Fruit fly (Drosophila melanogaster) whole organism, prepupa: ENCODE data around the gene CG46440.

Experiments
- CG10631 ChIP-seq: fragments of 200-800 bp; sonication (Bioruptor generic); optimal IDR thresholded peaks from 2 replicates; lab custom pipeline; 2016; ENCODE audit warnings: missing biosample characterization, missing genetic modification characterization
- CG10669 ChIP-seq: fragments of 200-800 bp; sonication (Bioruptor generic); optimal IDR thresholded peaks from 3 replicates; lab custom pipeline; 2018; ENCODE audit warnings: missing biosample characterization, mild to moderate bottlenecking, missing genetic modification characterization, moderate library complexity
- CG11294 ChIP-seq: fragments of 200-800 bp; sonication (Bioruptor generic); IDR thresholded peaks from 2 replicates; pipeline ENCODE4 v1.3.6; 2022; ENCODE audit warnings: missing biosample characterization, missing genetic modification characterization
- CG11902 ChIP-seq: fragments of 200-800 bp; sonication (Bioruptor generic); optimal IDR thresholded peaks from 3 replicates; lab custom pipeline; 2016; ENCODE audit warnings: missing biosample characterization, missing genetic modification characterization
- CG15336 ChIP-seq: fragments of 200-800 bp; sonication (Bioruptor generic); IDR thresholded peaks from 2 replicates; pipeline ENCODE4 v1.3.6; 2022; ENCODE audit warnings: missing biosample characterization, missing genetic modification characterization
- CG1621 ChIP-seq: fragments of 200-800 bp; sonication (Bioruptor generic); optimal IDR thresholded peaks from 3 replicates; lab custom pipeline; 2018; ENCODE audit warnings: missing biosample characterization, mild to moderate bottlenecking, missing genetic modification characterization
- CG16779 ChIP-seq: fragments of 200-800 bp; sonication (Bioruptor generic); optimal IDR thresholded peaks from 3 replicates; lab custom pipeline; 2017; ENCODE audit warnings: missing biosample characterization, mild to moderate bottlenecking, missing genetic modification characterization
- CG3032 ChIP-seq: fragments of 200-800 bp; optimal IDR thresholded peaks from 2 replicates; lab custom pipeline; 2019; ENCODE audit warnings: missing biosample characterization, mild to moderate bottlenecking, missing genetic modification characterization, moderate library complexity
- CG4318 ChIP-seq: fragments of 200-800 bp; sonication (Bioruptor generic); optimal IDR thresholded peaks from 3 replicates; lab custom pipeline; 2017; ENCODE audit warnings: missing biosample characterization, mild to moderate bottlenecking, missing genetic modification characterization
- CG6163 ChIP-seq: fragments of 200-800 bp; sonication (Bioruptor generic); IDR thresholded peaks from 3 replicates; pipeline ENCODE4 v1.3.6; 2022; ENCODE audit warnings: missing biosample characterization, missing genetic modification characterization
- CG6276 ChIP-seq: fragments of 200-800 bp; sonication (Bioruptor generic); optimal IDR thresholded peaks from 2 replicates; lab custom pipeline; 2017; ENCODE audit warnings: missing biosample characterization, mild to moderate bottlenecking, missing genetic modification characterization
- CG6792 ChIP-seq: fragments of 200-800 bp; sonication (Bioruptor generic); optimal IDR thresholded peaks from 3 replicates; lab custom pipeline; 2016; ENCODE audit warnings: missing biosample characterization, missing genetic modification characterization
- CG6808 ChIP-seq: fragments of 200-800 bp; sonication (Bioruptor generic); optimal IDR thresholded peaks from 3 replicates; lab custom pipeline; 2017; ENCODE audit warnings: missing biosample characterization, missing genetic modification characterization, mild to moderate bottlenecking, moderate library complexity, missing genetic modification reagents
- CG7368 ChIP-seq: fragments of 200-800 bp; sonication (Bioruptor generic); optimal IDR thresholded peaks from 3 replicates; lab custom pipeline; 2016; ENCODE audit warnings: missing biosample characterization, missing genetic modification characterization
- CG8119 ChIP-seq: fragments of 200-800 bp; sonication (Bioruptor generic); IDR thresholded peaks from 3 replicates; pipeline ENCODE4 v1.3.6; 2022; ENCODE audit warnings: missing biosample characterization, missing genetic modification characterization
- CG8319 ChIP-seq: fragments of 200-800 bp; sonication (Bioruptor generic); optimal IDR thresholded peaks from 3 replicates; lab custom pipeline; 2016; ENCODE audit warnings: missing biosample characterization, missing genetic modification characterization
- CG9139 ChIP-seq: fragments of 200-800 bp; sonication (Bioruptor generic); optimal IDR thresholded peaks from 3 replicates; lab custom pipeline; 2017; ENCODE audit warnings: missing biosample characterization, mild to moderate bottlenecking, missing genetic modification characterization
- Eip75B ChIP-seq: fragments of 200-800 bp; sonication (Bioruptor generic); optimal IDR thresholded peaks from 3 replicates; lab custom pipeline; 2016; ENCODE audit warnings: missing biosample characterization, missing genetic modification characterization
- Eip93F ChIP-seq: fragments of 200-800 bp; sonication (Bioruptor generic); optimal IDR thresholded peaks from 2 replicates; lab custom pipeline; 2016; ENCODE audit warnings: missing biosample characterization, mild to moderate bottlenecking, missing genetic modification characterization
- Ets96B ChIP-seq: fragments of 200-800 bp; optimal IDR thresholded peaks from 2 replicates; lab custom pipeline; 2019; ENCODE audit warnings: missing biosample characterization, mild to moderate bottlenecking, missing genetic modification characterization, moderate library complexity
- Hr38 ChIP-seq: sonication (Bioruptor generic); optimal IDR thresholded peaks from 2 replicates; lab custom pipeline; 2016; ENCODE audit warnings: missing biosample characterization, missing genetic modification characterization
- Hr4 ChIP-seq: fragments of 200-800 bp; sonication (Bioruptor generic); optimal IDR thresholded peaks from 3 replicates; lab custom pipeline; 2016; ENCODE audit warnings: missing biosample characterization, missing genetic modification characterization
- Lpt ChIP-seq: fragments of 200-800 bp; sonication (Bioruptor generic); optimal IDR thresholded peaks from 3 replicates; lab custom pipeline; 2016; ENCODE audit warnings: missing biosample characterization, missing genetic modification characterization
- Smox ChIP-seq: fragments of 200-800 bp; sonication (Bioruptor generic); optimal IDR thresholded peaks from 3 replicates; lab custom pipeline; 2016; ENCODE audit warnings: missing biosample characterization, missing genetic modification characterization
- Sox14 ChIP-seq: fragments of 200-800 bp; sonication (Bioruptor generic); optimal IDR thresholded peaks from 3 replicates; lab custom pipeline; 2016; ENCODE audit warnings: missing biosample characterization, missing genetic modification characterization
- Sox15 ChIP-seq: fragments of 200-800 bp; sonication (Bioruptor generic); optimal IDR thresholded peaks from 3 replicates; lab custom pipeline; 2016; ENCODE audit warnings: missing biosample characterization, missing genetic modification characterization
- achi ChIP-seq: fragments of 200-800 bp; sonication (Bioruptor generic); optimal IDR thresholded peaks from 3 replicates; lab custom pipeline; 2016; ENCODE audit warnings: missing biosample characterization, missing genetic modification characterization
- acj6 ChIP-seq: fragments of 200-800 bp; sonication (Bioruptor generic); optimal IDR thresholded peaks from 3 replicates; lab custom pipeline; 2016; ENCODE audit warnings: missing biosample characterization, missing genetic modification characterization
- dac ChIP-seq: fragments of 200-800 bp; sonication (Bioruptor generic); optimal IDR thresholded peaks from 2 replicates; lab custom pipeline; 2017; ENCODE audit warnings: missing biosample characterization, mild to moderate bottlenecking, missing genetic modification characterization
- dsx ChIP-seq: fragments of 200-800 bp; optimal IDR thresholded peaks from 3 replicates; lab custom pipeline; 2019; ENCODE audit warnings: missing biosample characterization, mild to moderate bottlenecking, missing genetic modification characterization, moderate library complexity; ENCODE audit not compliant: poor library complexity, severe bottlenecking
- eg ChIP-seq: fragments of 200-800 bp; sonication (Bioruptor generic); IDR thresholded peaks from 3 replicates; pipeline ENCODE4 v1.3.6; 2022; ENCODE audit warnings: missing biosample characterization, missing genetic modification characterization
- esn ChIP-seq: fragments of 200-800 bp; sonication (Bioruptor generic); optimal IDR thresholded peaks from 2 replicates; lab custom pipeline; 2016; ENCODE audit warnings: missing biosample characterization, mild to moderate bottlenecking, missing genetic modification characterization, moderate library complexity
- fd59A ChIP-seq: fragments of 200-800 bp; sonication (Bioruptor generic); optimal IDR thresholded peaks from 2 replicates; lab custom pipeline; 2017; ENCODE audit warnings: missing biosample characterization, mild to moderate bottlenecking, missing genetic modification characterization, missing genetic modification reagents
- fd85E ChIP-seq: fragments of 200-800 bp; sonication (Bioruptor generic); optimal IDR thresholded peaks from 3 replicates; lab custom pipeline; 2016; ENCODE audit warnings: missing biosample characterization, missing genetic modification characterization
- lz ChIP-seq: fragments of 200-800 bp; sonication (Bioruptor generic); optimal IDR thresholded peaks from 3 replicates; lab custom pipeline; 2016; ENCODE audit warnings: missing biosample characterization, missing genetic modification characterization
- net ChIP-seq: fragments of 200-800 bp; sonication (Bioruptor generic); optimal IDR thresholded peaks from 3 replicates; lab custom pipeline; 2016; ENCODE audit warnings: missing biosample characterization, missing genetic modification characterization
- salr ChIP-seq, 2 experiments: fragments of 200-800 bp; sonication (Bioruptor generic); optimal IDR thresholded peaks; 3 replicates each; lab custom pipeline; 2016 to 2018; ENCODE audit warnings: missing biosample characterization in 2 of 2, missing genetic modification characterization in 2 of 2, mild to moderate bottlenecking in 1 of 2
- spab ChIP-seq: fragments of 200-800 bp; sonication (Bioruptor generic); optimal IDR thresholded peaks from 2 replicates; lab custom pipeline; 2017; ENCODE audit warnings: missing biosample characterization, mild to moderate bottlenecking, missing genetic modification characterization, missing genetic modification reagents
- ss ChIP-seq, 2 experiments: fragments of 200-800 bp; sonication (Bioruptor generic); optimal IDR thresholded peaks; 2 replicates in 1 of 2; 3 replicates in 1 of 2; lab custom pipeline; 2017 to 2018; ENCODE audit warnings: mild to moderate bottlenecking in 2 of 2, missing biosample characterization in 2 of 2, missing genetic modification characterization in 2 of 2, moderate library complexity in 1 of 2
- svp ChIP-seq: fragments of 200-800 bp; sonication (Bioruptor generic); peaks from one replicate; lab custom pipeline; 2016; ENCODE audit warnings: missing biosample characterization, missing genetic modification characterization
- topi ChIP-seq: fragments of 200-800 bp; sonication (Bioruptor generic); optimal IDR thresholded peaks from 3 replicates; lab custom pipeline; 2016; ENCODE audit warnings: missing biosample characterization, missing genetic modification characterization

The CG46440 gene

DNA sequence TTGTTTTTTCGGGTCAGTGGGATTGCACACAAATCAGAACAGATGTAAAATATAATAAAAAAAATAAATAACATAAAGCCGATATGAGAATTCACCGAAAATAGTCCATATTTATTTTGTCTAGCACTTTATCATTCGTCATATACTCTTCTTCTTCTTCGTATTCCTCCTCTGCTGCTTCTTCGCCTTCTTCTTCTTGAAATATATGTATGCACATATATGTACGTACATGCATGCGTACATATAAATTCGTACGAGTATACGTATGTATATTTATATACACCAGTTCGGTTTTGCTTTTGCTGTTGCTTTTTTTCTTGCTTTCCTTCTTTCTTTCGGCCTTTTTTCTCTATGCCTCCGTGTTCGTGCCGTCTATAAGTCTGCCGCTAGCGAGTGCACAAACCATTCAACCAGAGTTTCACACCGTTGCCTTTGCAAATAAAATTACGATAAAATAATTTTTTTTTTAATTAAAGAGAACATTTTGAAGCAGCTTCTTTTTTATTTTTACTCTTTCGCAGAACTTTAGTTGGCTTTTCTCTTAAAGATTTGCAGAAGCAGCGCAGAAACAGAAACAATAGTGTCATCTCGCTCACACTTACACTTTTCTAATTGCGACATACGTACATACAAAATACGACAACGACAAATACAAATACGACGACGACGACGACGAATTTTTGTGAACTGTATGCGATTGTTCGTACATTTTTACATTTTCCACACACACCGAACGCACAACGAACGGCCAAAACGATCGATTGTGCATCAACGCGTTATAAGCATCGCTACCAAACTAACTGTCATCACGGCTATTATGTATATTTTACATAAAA lies 29.0 kb upstream of the CG46440 start (continued):
- TF ChIP-seq spab, result peak; percentile 87
- TF ChIP-seq CG7368 (GFP tag; lab: Kevin White, UChicago), result no peak
- TF ChIP-seq Eip93F (GFP tag; lab: Kevin White, UChicago), result peak; percentile 79
- TF ChIP-seq CG11294 (GFP tag; lab: Robert Waterston, UW), result peak; percentile 56; the same call in 1 of the 2 replicates
- peak in 1 of 2 experiments; percentile 81 for TF ChIP-seq salr (GFP tag; optimal IDR thresholded peaks at IDR 0.05; lab: Kevin White, UChicago)
- peak; percentile 43 for TF ChIP-seq fd85E (GFP tag; lab: Kevin White, UChicago)
- TF ChIP-seq CG8119, result peak; percentile 92
- no peak for TF ChIP-seq Sox15 (GFP tag; lab: Kevin White, UChicago)
- no peak for TF ChIP-seq topi (GFP tag; lab: Kevin White, UChicago)
- TF ChIP-seq CG9139 (GFP tag; lab: Kevin White, UChicago), result peak; percentile 92
- no peak for TF ChIP-seq CG11902 (GFP tag; lab: Kevin White, UChicago)
- TF ChIP-seq Ets96B (tag; lab: Kevin White, UChicago), result peak; percentile 92
- peak; percentile 39 for TF ChIP-seq CG6792 (GFP tag; lab: Kevin White, UChicago)
- TF ChIP-seq Eip75B (GFP tag; lab: Kevin White, UChicago), result peak; percentile 78
- peak; percentile 68 for TF ChIP-seq fd59A (GFP tag; lab: Kevin White, UChicago)
- TF ChIP-seq Lpt (GFP tag; lab: Kevin White, UChicago), result peak; percentile 91
- peak; percentile 88 for TF ChIP-seq dsx (GFP tag; lab: Kevin White, UChicago)
- TF ChIP-seq CG1621 (tag; lab: Kevin White, UChicago), result peak; percentile 94
- TF ChIP-seq ss (GFP tag; optimal IDR thresholded peaks at IDR 0.05; lab: Kevin White, UChicago), result peak; percentile 97 to 98
- TF ChIP-seq esn (GFP tag; lab: Kevin White, UChicago), result peak; percentile 55
- TF ChIP-seq CG10669, result peak; percentile 89
- TF ChIP-seq Sox14, result no peak
- TF ChIP-seq CG16779 (tag; lab: Kevin White, UChicago), result peak; percentile 96
- TF ChIP-seq CG10631 (GFP tag; lab: Kevin White, UChicago), result no peak
- peak; percentile 92 for TF ChIP-seq net (GFP tag; lab: Kevin White, UChicago)
- TF ChIP-seq CG6163 (GFP tag; lab: Robert Waterston, UW), result peak; percentile 98
- no peak for TF ChIP-seq achi (GFP tag; lab: Kevin White, UChicago)
- TF ChIP-seq acj6, result no peak
- peak; percentile 14 for TF ChIP-seq lz (GFP tag; lab: Kevin White, UChicago)
- no peak for TF ChIP-seq Hr38 (GFP tag; lab: Kevin White, UChicago)
- TF ChIP-seq Hr4 (GFP tag; lab: Kevin White, UChicago), result no peak
- TF ChIP-seq CG6808 (GFP tag; lab: Kevin White, UChicago), result peak; percentile 94
- peak; percentile 90 for TF ChIP-seq CG3032 (tag; lab: Kevin White, UChicago)
- TF ChIP-seq dac (GFP tag; lab: Kevin White, UChicago), result peak; percentile 88
- no peak for TF ChIP-seq svp
- TF ChIP-seq Smox, result no peak
- no peak for TF ChIP-seq CG8319
- peak; percentile 91 for TF ChIP-seq CG15336
- peak; percentile 97 for TF ChIP-seq CG6276

DNA sequence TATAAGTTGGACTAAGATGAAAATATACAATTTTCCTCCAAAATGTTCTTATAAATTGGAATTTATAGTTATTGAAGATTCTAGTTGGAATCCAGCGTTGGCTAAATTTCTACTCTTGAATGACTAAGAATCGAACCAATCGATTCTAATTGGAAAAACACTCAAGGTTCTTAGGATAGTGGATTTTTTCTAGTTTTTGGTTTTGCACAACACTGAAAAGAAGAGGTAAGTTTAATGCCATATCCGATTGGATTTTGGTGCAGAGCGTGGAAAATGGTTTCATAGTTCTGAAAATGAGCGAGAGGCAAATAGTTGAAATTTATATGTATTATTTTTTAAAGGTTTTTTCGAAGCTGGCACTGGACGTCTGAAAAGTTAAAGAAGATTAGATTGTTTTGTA lies 17.9 kb upstream of the CG46440 start:
- no peak for TF ChIP-seq Sox15 (GFP tag; lab: Kevin White, UChicago)
- no peak for TF ChIP-seq CG3032 (tag; lab: Kevin White, UChicago)
- TF ChIP-seq CG15336, result no peak
- TF ChIP-seq Ets96B (tag; lab: Kevin White, UChicago), result no peak
- TF ChIP-seq spab, result no peak
- TF ChIP-seq eg (GFP tag; lab: Robert Waterston, UW), result no peak
- TF ChIP-seq CG4318 (GFP tag; lab: Kevin White, UChicago), result no peak
- no peak for TF ChIP-seq CG6808 (GFP tag; lab: Kevin White, UChicago)
